Worm (Caenorhabditis elegans): Measurements from ENCODE around the gene T26H5.4.

DNA sequence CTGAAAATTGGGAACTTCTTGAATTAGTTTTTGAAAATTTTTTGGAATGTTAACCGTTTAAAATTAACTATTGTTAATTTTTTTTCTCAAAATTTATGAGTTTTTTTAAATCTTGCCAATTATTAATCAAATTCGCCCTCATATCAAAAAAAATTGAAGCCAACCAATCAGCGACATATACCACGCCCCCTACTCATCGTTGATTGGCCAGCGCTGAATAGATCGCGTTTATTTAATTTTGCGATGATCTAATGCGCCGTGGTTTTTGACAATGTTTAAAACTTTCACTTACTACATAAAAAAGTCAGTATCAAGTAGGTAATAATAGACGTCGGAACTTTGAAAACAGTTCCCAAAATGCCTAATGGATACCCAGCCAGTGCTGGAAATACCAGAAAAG lies 6.1 kb downstream of the T26H5.4 start:
- TF ChIP-seq lsy-2 (tag; optimal IDR thresholded peaks at IDR 0.05) (no peak), snpc-4 (tag; optimal IDR thresholded peaks at IDR 0.05) (no peak), lin-13 (GFP tag; optimal IDR thresholded peaks at IDR 0.05) (no peak), ama-1 (optimal IDR thresholded peaks at IDR 0.05) (no peak)
